Worm (Caenorhabditis elegans) whole organism, L4/young adult: Measurements from ENCODE around the gene C52G5.2.

Experiments used
- W03F9.2 ChIP-seq: fragments of 150-350 bp; optimal IDR thresholded peaks from 2 replicates; lab custom pipeline; 2014; ENCODE audit warnings: missing biosample characterization, missing genetic modification characterization
- dao-5 ChIP-seq: sonication (generic microtip); optimal IDR thresholded peaks from 2 replicates; lab custom pipeline; 2016; ENCODE audit warnings: missing genotype, missing genetic modification characterization, moderate library complexity, missing compliant biosample characterization
- him-1 ChIP-seq: sonication (generic microtip); optimal IDR thresholded peaks from 2 replicates; lab custom pipeline; 2016; ENCODE audit warnings: missing genotype, missing genetic modification reagents, missing genetic modification characterization, missing compliant biosample characterization

The C52G5.2 gene

ce11 chrX:12843530-12843929 is 419 bp downstream of the C52G5.2 start:
- TF ChIP-seq him-1 (tag; lab: Kevin White, UChicago) (no peak), W03F9.2 (peak; percentile 26)

- TF ChIP-seq him-1 (tag; lab: Kevin White, UChicago) (no peak), W03F9.2 (no peak), dao-5 (tag; lab: Kevin White, UChicago) (no peak)
These were observed 1.1 kb downstream of the C52G5.2 start for ce11 chrX:12844170-12844569.

- TF ChIP-seq W03F9.2 (no peak), dao-5 (tag; lab: Kevin White, UChicago) (no peak), him-1 (tag; lab: Kevin White, UChicago) (no peak)
These were observed 2.9 kb downstream of the C52G5.2 start, which contains the start of gene C52G5.3 for ce11 chrX:12846043-12846442. C52G5.3 (minus strand) TSS chrX:12846143.

- TF ChIP-seq him-1 (tag; lab: Kevin White, UChicago) (no peak), W03F9.2 (no peak), dao-5 (tag; lab: Kevin White, UChicago) (no peak)
These were observed 9.5 kb downstream of the C52G5.2 start, which contains the start of gene chd-3 for ce11 chrX:12852575-12852974. chd-3 (minus strand) TSS chrX:12852601.

- no peak for TF ChIP-seq W03F9.2
- no peak for TF ChIP-seq dao-5 (tag; lab: Kevin White, UChicago)
- TF ChIP-seq him-1 (tag; lab: Kevin White, UChicago) = no peak
These were observed 10.0 kb downstream of the C52G5.2 start for ce11 chrX:12853079-12853478.

ce11 chrX:12854135-12854534 is 11.0 kb downstream of the C52G5.2 start:
- TF ChIP-seq him-1 (tag; lab: Kevin White, UChicago) (no peak), W03F9.2 (no peak), dao-5 (tag; lab: Kevin White, UChicago) (no peak)

ce11 chrX:12854680-12855079 is 11.6 kb downstream of the C52G5.2 start:
- no peak for TF ChIP-seq dao-5 (tag; lab: Kevin White, UChicago)
- no peak for TF ChIP-seq him-1 (tag; lab: Kevin White, UChicago)
- TF ChIP-seq W03F9.2 = no peak

ce11 chrX:12857701-12858100 is 14.6 kb downstream of the C52G5.2 start, which contains the start of gene T14G8.2:
T14G8.2 (plus strand) TSS chrX:12858001.
- no peak for TF ChIP-seq W03F9.2
- no peak for TF ChIP-seq him-1 (tag; lab: Kevin White, UChicago)
- TF ChIP-seq dao-5 (tag; lab: Kevin White, UChicago) = no peak

- TF ChIP-seq dao-5 (tag; lab: Kevin White, UChicago) = no peak
- peak; percentile 78 for TF ChIP-seq W03F9.2
- TF ChIP-seq him-1 (tag; lab: Kevin White, UChicago) = no peak
These were observed 17.7 kb downstream of the C52G5.2 start, which contains the start of gene T14G8.3 for ce11 chrX:12860711-12861287. T14G8.3 (plus strand) TSS chrX:12861237.

- TF ChIP-seq him-1 (tag; lab: Kevin White, UChicago) (no peak), dao-5 (tag; lab: Kevin White, UChicago) (no peak), W03F9.2 (no peak)
These were observed 19.4 kb downstream of the C52G5.2 start, which contains the start of gene T14G8.6 for ce11 chrX:12862509-12862908. T14G8.6 (minus strand) TSS chrX:12862846.

ce11 chrX:12863262-12863661 is 20.2 kb downstream of the C52G5.2 start:
- TF ChIP-seq dao-5 (tag; lab: Kevin White, UChicago) (no peak), W03F9.2 (no peak), him-1 (tag; lab: Kevin White, UChicago) (no peak)

ce11 chrX:12863796-12864195 is 20.7 kb downstream of the C52G5.2 start, which contains the start of gene T14G8.4:
T14G8.4 (minus strand) TSS chrX:12863896.
- no peak for TF ChIP-seq dao-5 (tag; lab: Kevin White, UChicago)
- no peak for TF ChIP-seq W03F9.2

ce11 chrX:12869412-12869811 is 26.3 kb downstream of the C52G5.2 start:
- no peak for TF ChIP-seq dao-5 (tag; lab: Kevin White, UChicago)
- TF ChIP-seq W03F9.2 = no peak
- TF ChIP-seq him-1 (tag; lab: Kevin White, UChicago) = no peak

- TF ChIP-seq W03F9.2 (no peak), dao-5 (tag; lab: Kevin White, UChicago) (no peak), him-1 (tag; lab: Kevin White, UChicago) (no peak)
These were observed 26.8 kb downstream of the C52G5.2 start for ce11 chrX:12869827-12870394.
